Worm (Caenorhabditis elegans): ENCODE measurements around the gene clec-223.

Gene clec-223

DNA sequence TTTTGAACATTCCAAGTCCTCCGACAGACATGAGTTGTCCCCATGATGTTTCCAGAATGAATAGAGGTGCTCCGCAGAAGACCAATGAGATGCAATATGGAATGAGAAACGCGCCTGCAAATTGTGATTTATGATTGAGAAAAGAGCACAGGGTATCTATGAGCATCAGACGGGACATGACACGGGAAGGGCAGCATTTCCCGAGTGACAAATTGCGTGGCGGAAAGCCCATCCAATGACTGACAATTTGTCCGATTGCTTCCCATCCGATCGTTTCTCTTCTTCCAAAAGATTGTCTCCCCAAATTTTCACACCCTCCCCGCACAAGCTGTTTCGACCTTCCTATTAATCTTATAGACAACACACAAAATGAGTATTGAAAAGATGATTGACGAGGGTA is 34.8 kb downstream of the clec-223 start (continued):
- TF ChIP-seq jun-1 (tag; optimal IDR thresholded peaks at IDR 0.05) (no peak), C34B4.2 (tag; optimal IDR thresholded peaks at IDR 0.05) (no peak), fkh-8 (tag; optimal IDR thresholded peaks at IDR 0.05) (no peak), hpl-2 (GFP tag; optimal IDR thresholded peaks at IDR 0.05) (no peak), snu-23 (GFP tag; optimal IDR thresholded peaks at IDR 0.05) (peak; percentile 16), tbx-2 (tag; optimal IDR thresholded peaks at IDR 0.05) (no peak), Y116A8C.19 (tag; optimal IDR thresholded peaks at IDR 0.05; ENCODE audit: borderline replicate concordance) (no peak)

DNA sequence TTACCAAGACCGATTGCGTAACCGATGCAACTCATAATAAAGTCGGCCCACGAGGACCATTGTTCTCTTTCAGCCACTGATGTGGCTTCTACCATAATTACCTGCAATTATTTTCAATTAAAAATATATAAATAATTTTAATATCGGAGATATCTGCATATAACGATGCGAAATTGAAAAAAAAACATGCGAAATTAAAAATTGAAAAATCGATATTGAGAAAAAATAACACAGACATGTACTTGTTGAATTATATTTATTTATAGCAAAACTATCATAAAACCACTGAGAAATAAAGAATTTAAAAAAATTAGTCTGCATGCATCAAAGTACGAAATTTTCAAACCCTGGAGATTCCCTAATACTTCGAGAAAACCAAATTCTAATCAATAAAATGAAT is 35.4 kb downstream of the clec-223 start, which contains the start of gene snf-11:
Gene snf-11 (minus strand): TSS at position 101 of the 400 bp plus-strand sequence.
- TF ChIP-seq nhr-47 (tag; optimal IDR thresholded peaks at IDR 0.05) = no peak
- TF ChIP-seq tbx-2 (tag; optimal IDR thresholded peaks at IDR 0.05) = no peak
- TF ChIP-seq tlp-1 (tag; optimal IDR thresholded peaks at IDR 0.05) = no peak
- no peak for TF ChIP-seq ceh-82 (tag; optimal IDR thresholded peaks at IDR 0.05)
- TF ChIP-seq lin-39 (tag; optimal IDR thresholded peaks at IDR 0.05) = no peak
- no peak for TF ChIP-seq xbp-1 (tag; optimal IDR thresholded peaks at IDR 0.05)
- TF ChIP-seq lin-35 (GFP tag; optimal IDR thresholded peaks at IDR 0.05) = no peak
- no peak for TF ChIP-seq fkh-8 (tag; optimal IDR thresholded peaks at IDR 0.05)
- no peak for TF ChIP-seq C04F5.9 (tag; optimal IDR thresholded peaks at IDR 0.05)
- TF ChIP-seq lin-13 (GFP tag; optimal IDR thresholded peaks at IDR 0.05) = no peak
- TF ChIP-seq alr-1 (tag; optimal IDR thresholded peaks at IDR 0.05; ENCODE audit: borderline replicate concordance) = no peak
- TF ChIP-seq nhr-19 (GFP tag; conservative IDR thresholded peaks at IDR 0.05) = no peak
- TF ChIP-seq swsn-7 (tag; optimal IDR thresholded peaks at IDR 0.05) = no peak
- no peak for TF ChIP-seq unc-30 (tag; optimal IDR thresholded peaks at IDR 0.05)
- TF ChIP-seq zag-1 (tag; optimal IDR thresholded peaks at IDR 0.05) = no peak
- TF ChIP-seq lsy-2 (tag; optimal IDR thresholded peaks at IDR 0.05) = no peak
- no peak for TF ChIP-seq unc-86 (tag; optimal IDR thresholded peaks at IDR 0.05)

DNA sequence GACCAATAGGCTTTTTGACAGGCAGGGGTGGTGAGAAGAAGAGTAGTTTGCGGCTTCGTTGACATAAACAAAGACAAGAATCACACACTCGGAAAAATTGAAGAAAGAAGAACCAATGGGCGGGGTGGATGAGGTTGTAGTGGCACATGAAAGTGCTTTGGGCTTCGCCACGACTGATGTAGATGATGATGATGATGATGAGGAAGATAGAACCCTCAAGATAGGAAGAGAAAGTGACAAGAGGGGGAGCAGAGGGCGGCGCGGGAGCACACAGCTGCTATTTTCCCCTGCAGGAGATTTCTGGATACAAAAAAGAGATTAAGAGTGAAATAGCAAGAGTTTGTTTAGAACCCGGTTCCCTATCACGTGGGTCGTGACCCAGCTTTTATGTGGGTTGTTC is 36.0 kb downstream of the clec-223 start:
- TF ChIP-seq grh-1 (GFP tag; IDR thresholded peaks at IDR 0.05) (no peak), nhr-28 (tag; optimal IDR thresholded peaks at IDR 0.05) (no peak), sox-4 (tag; optimal IDR thresholded peaks at IDR 0.05) (no peak), mdl-1 (tag; optimal IDR thresholded peaks at IDR 0.05) (no peak), irx-1 (tag; optimal IDR thresholded peaks at IDR 0.05) (no peak), unc-30 (tag; optimal IDR thresholded peaks at IDR 0.05) (no peak), F16B12.6 (tag; optimal IDR thresholded peaks at IDR 0.05) (no peak), nhr-12 (tag; optimal IDR thresholded peaks at IDR 0.05) (no peak), efl-3 (GFP tag; optimal IDR thresholded peaks at IDR 0.05) (no peak), ztf-4 (tag; optimal IDR thresholded peaks at IDR 0.05) (no peak), elt-2 (tag; optimal IDR thresholded peaks at IDR 0.05) (no peak), ceh-63 (GFP tag; optimal IDR thresholded peaks at IDR 0.05) (no peak), zip-4 (GFP tag; optimal IDR thresholded peaks at IDR 0.05) (no peak), fos-1 (tag; optimal IDR thresholded peaks at IDR 0.05) (no peak), hlh-4 (tag; optimal IDR thresholded peaks at IDR 0.05) (no peak), pag-3 (tag; optimal IDR thresholded peaks at IDR 0.05; ENCODE audit: borderline replicate concordance, insufficient read depth) (no peak), rnt-1 (tag; optimal IDR thresholded peaks at IDR 0.05) (peak; percentile 81), alr-1 (tag; optimal IDR thresholded peaks at IDR 0.05; ENCODE audit: borderline replicate concordance) (no peak), unc-98 (GFP tag; IDR thresholded peaks at IDR 0.05) (no peak), elt-3 (tag; optimal IDR thresholded peaks at IDR 0.05) (no peak), nhr-20 (tag; optimal IDR thresholded peaks at IDR 0.05) (peak; percentile 47), nhr-11 (tag; optimal IDR thresholded peaks at IDR 0.05) (no peak), fkh-10 (GFP tag; optimal IDR thresholded peaks at IDR 0.05) (no peak), ets-5 (GFP tag; IDR thresholded peaks at IDR 0.05) (no peak), nhr-77 (tag; optimal IDR thresholded peaks at IDR 0.05) (no peak), snpc-4 (tag; optimal IDR thresholded peaks at IDR 0.05) (no peak), skn-1 (tag; optimal IDR thresholded peaks at IDR 0.05) (peak; percentile 4), dpl-1 (GFP tag; optimal IDR thresholded peaks at IDR 0.05) (no peak), tlp-1 (tag; optimal IDR thresholded peaks at IDR 0.05) (no peak), jun-1 (tag; optimal IDR thresholded peaks at IDR 0.05) (no peak), ces-1 (GFP tag; optimal IDR thresholded peaks at IDR 0.05) (no peak), tbx-2 (tag; optimal IDR thresholded peaks at IDR 0.05) (peak; percentile 33), zag-1 (tag; optimal IDR thresholded peaks at IDR 0.05) (no peak), vab-15 (tag; optimal IDR thresholded peaks at IDR 0.05) (no peak)
